Fruit fly (Drosophila melanogaster) whole organism, pupa: Measurements from ENCODE around the gene CG4278.
A peak's percentile ranks its signal among the peaks of the same experiment; 100 is the strongest.

Experiments
- CG10348 ChIP-seq: fragments of 200-800 bp; sonication (Bioruptor generic); IDR thresholded peaks from 2 replicates; pipeline ENCODE4 v1.3.6; 2022; ENCODE audit warnings: missing biosample characterization, missing genetic modification characterization
- CG12605 ChIP-seq: fragments of 200-800 bp; sonication (Bioruptor generic); IDR thresholded peaks from 2 replicates; pipeline ENCODE4 v1.3.6; 2022; ENCODE audit warnings: missing biosample characterization, missing genetic modification characterization
- CG13204 ChIP-seq: fragments of 200-800 bp; sonication (Bioruptor generic); optimal IDR thresholded peaks from 2 replicates; lab custom pipeline; 2018; ENCODE audit warnings: missing biosample characterization, mild to moderate bottlenecking, missing genetic modification characterization, moderate library complexity
- CG14655 ChIP-seq: fragments of 200-800 bp; sonication (Bioruptor generic); optimal IDR thresholded peaks from 3 replicates; lab custom pipeline; 2017; ENCODE audit warnings: mild to moderate bottlenecking, missing biosample characterization, missing genetic modification reagents, missing genetic modification characterization
- CG15710 ChIP-seq: fragments of 200-800 bp; sonication (Bioruptor generic); optimal IDR thresholded peaks from 2 replicates; lab custom pipeline; 2018; ENCODE audit warnings: missing biosample characterization, mild to moderate bottlenecking, missing genetic modification characterization, moderate library complexity
- CG17806 ChIP-seq: fragments of 200-800 bp; sonication (Bioruptor generic); optimal IDR thresholded peaks from 2 replicates; lab custom pipeline; 2018; ENCODE audit warnings: missing biosample characterization, mild to moderate bottlenecking, missing genetic modification characterization, moderate library complexity
- CG32121 ChIP-seq: fragments of 200-800 bp; sonication (Bioruptor generic); IDR thresholded peaks from 2 replicates; pipeline ENCODE4 v1.3.6; 2022; ENCODE audit warnings: missing biosample characterization, missing genetic modification characterization
- CG34367 ChIP-seq: fragments of 200-800 bp; sonication (Bioruptor generic); optimal IDR thresholded peaks from 2 replicates; lab custom pipeline; 2018; ENCODE audit warnings: missing biosample characterization, mild to moderate bottlenecking, missing genetic modification characterization
- CG4496 ChIP-seq: fragments of 200-800 bp; sonication (Bioruptor generic); IDR thresholded peaks from 3 replicates; pipeline ENCODE4 v1.3.6; 2022; ENCODE audit warnings: missing biosample characterization, missing genetic modification characterization
- CG8159 ChIP-seq: fragments of 200-800 bp; sonication (Bioruptor generic); optimal IDR thresholded peaks from 3 replicates; lab custom pipeline; 2018; ENCODE audit warnings: missing biosample characterization, mild to moderate bottlenecking, missing genetic modification characterization, moderate library complexity
- CG8301 ChIP-seq: fragments of 200-800 bp; sonication (Bioruptor generic); optimal IDR thresholded peaks from 2 replicates; lab custom pipeline; 2018; ENCODE audit warnings: missing biosample characterization, mild to moderate bottlenecking, missing genetic modification characterization
- CG9948 ChIP-seq: fragments of 200-800 bp; sonication (Bioruptor generic); optimal IDR thresholded peaks from 2 replicates; lab custom pipeline; 2018; ENCODE audit warnings: missing biosample characterization, mild to moderate bottlenecking, missing genetic modification characterization, moderate library complexity
- D1 ChIP-seq: fragments of 200-800 bp; sonication (Bioruptor generic); optimal IDR thresholded peaks from 2 replicates; lab custom pipeline; 2018; ENCODE audit warnings: missing biosample characterization, mild to moderate bottlenecking, missing genetic modification characterization, moderate library complexity
- EcR ChIP-seq: fragments of 200-800 bp; sonication (Bioruptor generic); optimal IDR thresholded peaks from 3 replicates; lab custom pipeline; 2019; ENCODE audit warnings: missing biosample characterization, missing genetic modification characterization, mild to moderate bottlenecking, moderate library complexity, missing genetic modification reagents
- Ets98B ChIP-seq: fragments of 200-800 bp; sonication (Bioruptor generic); IDR thresholded peaks from 2 replicates; pipeline ENCODE4 v1.3.6; 2022; ENCODE audit warnings: missing biosample characterization, missing genetic modification characterization
- Pif1A ChIP-seq: fragments of 200-800 bp; sonication (Bioruptor generic); optimal IDR thresholded peaks from 3 replicates; lab custom pipeline; 2016; ENCODE audit warnings: missing biosample characterization, missing genetic modification characterization
- Pif1B ChIP-seq: fragments of 200-800 bp; sonication (Bioruptor generic); optimal IDR thresholded peaks from 3 replicates; lab custom pipeline; 2016; ENCODE audit warnings: missing biosample characterization, missing genetic modification characterization
- Snoo ChIP-seq: fragments of 200-800 bp; sonication (Bioruptor generic); optimal IDR thresholded peaks from 3 replicates; lab custom pipeline; 2017; ENCODE audit warnings: missing biosample characterization, mild to moderate bottlenecking, missing genetic modification characterization, inconsistent platforms
- fd96Ca ChIP-seq: fragments of 200-800 bp; sonication (Bioruptor generic); IDR thresholded peaks from 3 replicates; pipeline ENCODE4 v1.3.6; 2022; ENCODE audit warnings: missing biosample characterization, missing genetic modification characterization
- gl ChIP-seq: fragments of 200-800 bp; sonication (Bioruptor generic); optimal IDR thresholded peaks from 2 replicates; lab custom pipeline; 2018; ENCODE audit warnings: missing biosample characterization, mild to moderate bottlenecking, missing genetic modification characterization
- rn ChIP-seq: fragments of 200-800 bp; sonication (Bioruptor generic); IDR thresholded peaks from 2 replicates; pipeline ENCODE4 v1.3.6; 2022; ENCODE audit warnings: missing biosample characterization, missing genetic modification characterization

CG4278 gene

DNA sequence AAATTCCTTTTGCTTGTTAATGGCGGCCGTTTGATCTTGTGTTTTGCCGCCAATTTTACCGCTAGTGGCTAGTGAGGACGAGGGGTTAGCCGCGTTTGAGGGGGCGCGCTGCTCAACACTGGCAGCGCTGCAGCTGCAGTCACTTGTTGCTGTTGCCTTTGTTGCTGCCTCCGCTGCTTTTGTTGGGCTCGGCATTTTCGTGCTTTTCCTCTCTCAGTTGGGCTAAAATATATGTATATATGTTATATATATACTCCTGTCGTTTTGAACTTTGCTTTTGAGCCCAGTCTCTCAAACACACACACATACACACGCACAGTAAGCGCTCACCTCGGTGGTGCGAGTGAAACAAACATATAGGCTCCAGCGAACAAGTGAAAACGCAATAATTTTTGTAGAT lies 2.0 kb upstream of the CG4278 start:
- TF ChIP-seq Pif1B (GFP tag; lab: Kevin White, UChicago) (peak; percentile 57), CG9948 (no peak), CG10348 (no peak), CG17806 (tag; lab: Kevin White, UChicago) (no peak), CG34367 (tag; lab: Kevin White, UChicago) (no peak), CG12605 (GFP tag; lab: Robert Waterston, UW) (peak; percentile 92), CG4496 (GFP tag; lab: Robert Waterston, UW) (peak; percentile 79), Pif1A (peak; percentile 36), CG14655 (peak; percentile 13), CG13204 (GFP tag; lab: Kevin White, UChicago) (peak; percentile 78), fd96Ca (GFP tag; lab: Robert Waterston, UW) (peak; percentile 35; the same call in 1 of the 3 replicates), Snoo (tag; lab: Kevin White, UChicago) (peak; percentile 10), D1 (tag; lab: Kevin White, UChicago) (no peak), CG8159 (tag; lab: Kevin White, UChicago) (peak; percentile 8), CG32121 (GFP tag; lab: Robert Waterston, UW) (peak; percentile 32; the same call in 1 of the 2 replicates), CG8301 (no peak), EcR (GFP tag; lab: Kevin White, UChicago) (peak; percentile 60), Ets98B (GFP tag; lab: Robert Waterston, UW) (peak; percentile 31; the same call in 1 of the 2 replicates)

DNA sequence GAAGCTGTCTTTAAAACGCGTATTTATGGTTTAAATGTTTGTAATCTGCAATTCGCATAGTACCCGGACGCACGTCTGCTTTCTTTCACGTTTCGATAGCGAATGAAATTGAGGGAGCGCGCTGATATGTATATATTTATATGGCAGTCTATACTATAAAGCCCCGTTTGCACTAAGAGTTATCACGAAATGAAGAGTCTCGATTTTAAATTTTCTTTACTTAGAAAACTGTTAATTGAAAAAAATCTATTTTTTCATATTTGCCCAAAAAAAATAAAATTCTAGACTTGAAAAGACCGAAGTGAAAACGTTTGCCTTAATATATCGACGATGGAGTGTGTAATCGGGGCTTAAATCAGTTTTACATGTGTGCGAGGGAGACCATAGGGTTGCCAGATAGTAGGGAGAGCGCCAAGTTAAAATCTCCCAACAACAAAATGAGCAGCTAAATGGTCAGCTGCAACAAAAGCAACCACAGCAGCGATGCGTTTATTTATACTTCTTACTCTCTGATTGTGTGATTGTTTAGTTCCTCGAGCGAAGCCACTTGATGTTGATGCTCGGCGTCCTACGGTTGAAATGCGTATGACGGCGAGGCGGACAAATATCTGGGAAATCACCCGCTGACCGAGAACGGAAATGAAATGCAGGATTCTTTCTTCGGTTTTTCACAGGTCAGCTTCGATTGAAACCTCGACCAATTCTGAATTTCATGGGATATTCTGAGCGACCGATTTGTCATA lies 1.2 kb upstream of the CG4278 start, which contains the start of gene cact:
cact (minus strand) TSS at position 693 of the 743 bp plus-strand sequence.
- peak; percentile 42 for TF ChIP-seq gl (tag; lab: Kevin White, UChicago)
- TF ChIP-seq CG14655: peak; percentile 88
- peak; percentile 90 for TF ChIP-seq Pif1A
- peak; percentile 84 for TF ChIP-seq Pif1B (GFP tag; lab: Kevin White, UChicago)
- TF ChIP-seq D1 (tag; lab: Kevin White, UChicago): peak; percentile 34
- TF ChIP-seq CG9948: peak; percentile 87
- peak; percentile 84 for TF ChIP-seq CG8301
- peak; percentile 79 for TF ChIP-seq CG34367 (tag; lab: Kevin White, UChicago)
- peak; percentile 59 for TF ChIP-seq CG10348
- TF ChIP-seq CG13204 (GFP tag; lab: Kevin White, UChicago): no peak
- TF ChIP-seq CG4496 (GFP tag; lab: Robert Waterston, UW): peak; percentile 91
- TF ChIP-seq EcR (GFP tag; lab: Kevin White, UChicago): peak; percentile 15
- TF ChIP-seq CG32121 (GFP tag; lab: Robert Waterston, UW): peak; percentile 90
- peak; percentile 90 for TF ChIP-seq CG8159 (tag; lab: Kevin White, UChicago)
- peak; percentile 81; the same call in 2 of the 3 replicates for TF ChIP-seq fd96Ca (GFP tag; lab: Robert Waterston, UW)
- TF ChIP-seq CG17806 (tag; lab: Kevin White, UChicago): peak; percentile 91
- TF ChIP-seq Snoo (tag; lab: Kevin White, UChicago): peak; percentile 87
- TF ChIP-seq CG12605 (GFP tag; lab: Robert Waterston, UW): peak; percentile 79
- peak; percentile 84 for TF ChIP-seq CG15710 (tag; lab: Kevin White, UChicago)
- TF ChIP-seq rn: peak; percentile 83
- peak; percentile 92 for TF ChIP-seq Ets98B (GFP tag; lab: Robert Waterston, UW)

DNA sequence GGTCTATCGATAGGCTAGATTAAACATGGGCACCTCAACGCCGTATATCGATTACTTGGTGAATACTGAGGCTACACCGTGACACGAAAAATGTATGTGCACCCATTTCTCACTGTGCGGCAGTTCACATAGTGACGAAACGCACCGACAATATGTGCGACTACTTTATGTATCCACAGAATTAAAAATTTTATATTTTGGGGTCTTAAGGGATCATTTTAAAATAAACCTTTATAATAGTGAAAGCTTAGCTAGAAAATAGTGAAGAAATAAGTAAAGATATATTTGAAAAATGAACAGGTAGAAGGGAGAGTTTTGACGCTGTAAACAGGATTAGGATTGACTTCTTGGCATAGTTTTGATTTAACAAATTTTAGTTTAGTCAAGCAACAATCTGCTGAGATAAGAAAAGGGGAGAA lies 2.2 kb downstream of the CG4278 start, which contains the start of gene mRpL4:
mRpL4 (minus strand) TSS at position 31 of the 419 bp plus-strand sequence.
- TF ChIP-seq EcR (GFP tag; lab: Kevin White, UChicago): no peak
- peak; percentile 27; the same call in 1 of the 2 replicates for TF ChIP-seq CG32121 (GFP tag; lab: Robert Waterston, UW)
- peak; percentile 71 for TF ChIP-seq D1 (tag; lab: Kevin White, UChicago)
- no peak for TF ChIP-seq fd96Ca (GFP tag; lab: Robert Waterston, UW)
- TF ChIP-seq Snoo (tag; lab: Kevin White, UChicago): peak; percentile 14

dm6 chr2L:16329625-16330024 lies 2.8 kb downstream of the CG4278 start, which contains the start of gene CG4440:
TSS of gene CG4440 (plus strand) at chr2L:16329925.
- TF ChIP-seq Snoo (tag; lab: Kevin White, UChicago): no peak
- TF ChIP-seq CG34367 (tag; lab: Kevin White, UChicago): no peak
- no peak for TF ChIP-seq Pif1B (GFP tag; lab: Kevin White, UChicago)
- TF ChIP-seq CG10348: no peak
- no peak for TF ChIP-seq Pif1A
- TF ChIP-seq CG9948: no peak
- TF ChIP-seq CG13204 (GFP tag; lab: Kevin White, UChicago): no peak
- TF ChIP-seq, all 21 proteins: peak for 0

DNA sequence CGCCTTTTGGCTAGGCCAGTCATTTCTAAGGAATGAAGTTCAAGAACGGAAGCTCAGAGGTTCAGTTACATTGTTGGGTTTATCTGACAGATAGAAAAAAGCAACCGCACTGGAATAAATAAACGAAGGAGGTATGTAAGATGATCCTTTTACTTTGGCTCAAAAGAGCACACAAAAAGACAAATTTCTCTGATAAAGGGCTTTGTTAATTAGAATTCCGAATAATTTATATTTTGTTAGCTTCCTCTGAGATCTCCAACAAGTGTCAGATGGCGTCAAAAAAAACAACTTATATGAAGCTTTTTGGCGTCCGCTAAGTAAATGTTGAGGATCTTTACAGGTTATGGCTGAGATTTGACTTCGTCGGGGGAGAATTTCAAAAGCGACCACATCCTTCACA lies 10.9 kb downstream of the CG4278 start, which contains the start of gene CG31817:
CG31817 (minus strand) TSS at position 101 of the 400 bp plus-strand sequence.
- no peak for TF ChIP-seq CG9948
- TF ChIP-seq CG8159 (tag; lab: Kevin White, UChicago): no peak
- no peak for TF ChIP-seq CG12605 (GFP tag; lab: Robert Waterston, UW)
- no peak for TF ChIP-seq CG14655
- no peak for TF ChIP-seq Snoo (tag; lab: Kevin White, UChicago)
- TF ChIP-seq, all 21 proteins: peak for 0

DNA sequence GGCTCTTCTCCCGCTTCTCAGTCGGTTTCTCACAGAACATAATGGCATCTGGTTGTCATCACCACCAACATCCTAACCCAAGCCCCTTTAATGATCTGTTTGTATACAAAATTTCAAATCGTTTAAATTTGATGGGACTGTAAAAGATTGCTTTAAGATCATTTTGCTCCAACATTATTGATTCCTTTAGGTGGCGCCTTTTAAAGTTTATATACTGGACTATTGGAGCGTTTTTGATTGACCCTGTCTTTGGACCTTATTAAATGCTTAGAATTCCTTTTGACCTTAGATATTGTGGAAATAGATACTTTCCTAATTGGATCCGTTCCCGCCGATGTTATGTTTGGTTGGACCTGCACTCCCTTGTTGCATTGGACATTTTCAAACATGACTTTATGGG lies 13.4 kb downstream of the CG4278 start, which contains the start of gene CG42266:
CG42266 (minus strand) TSS at position 101 of the 400 bp plus-strand sequence.
- TF ChIP-seq CG17806 (tag; lab: Kevin White, UChicago) (no peak), CG4496 (GFP tag; lab: Robert Waterston, UW) (no peak), CG12605 (GFP tag; lab: Robert Waterston, UW) (no peak), Snoo (tag; lab: Kevin White, UChicago) (no peak), Ets98B (GFP tag; lab: Robert Waterston, UW) (no peak), EcR (GFP tag; lab: Kevin White, UChicago) (no peak), Pif1A (no peak), gl (tag; lab: Kevin White, UChicago) (no peak), D1 (tag; lab: Kevin White, UChicago) (no peak), CG10348 (no peak), CG14655 (no peak), CG34367 (tag; lab: Kevin White, UChicago) (no peak), CG13204 (GFP tag; lab: Kevin White, UChicago) (no peak), Pif1B (GFP tag; lab: Kevin White, UChicago) (no peak), CG15710 (tag; lab: Kevin White, UChicago) (no peak), CG9948 (no peak), CG32121 (GFP tag; lab: Robert Waterston, UW) (no peak), rn (no peak), CG8159 (tag; lab: Kevin White, UChicago) (no peak), fd96Ca (GFP tag; lab: Robert Waterston, UW) (no peak)
